Fruit fly (Drosophila melanogaster) whole organism, embryonic: ENCODE data around the gene CG5087.

Experiments used
- CG6272 ChIP-seq: fragments of 200-800 bp; sonication (Bioruptor generic); IDR thresholded peaks from 2 replicates; pipeline ENCODE4 v1.3.6; 2022; ENCODE audit warnings: missing biosample characterization, missing genetic modification characterization
- CG6765 ChIP-seq: fragments of 200-800 bp; sonication (Bioruptor generic); optimal IDR thresholded peaks from 3 replicates; lab custom pipeline; 2017; ENCODE audit warnings: missing biosample characterization, mild to moderate bottlenecking, missing genetic modification characterization
- Dfd ChIP-seq, 2 experiments: fragments of >200 bp; optimal IDR thresholded peaks; 2 replicates each; lab custom pipeline; 2017; ENCODE audit warnings: missing biosample characterization in 2 of 2, missing genetic modification characterization in 2 of 2
- HLH3B ChIP-seq: fragments of 200-800 bp; sonication (Bioruptor generic); IDR thresholded peaks from 2 replicates; pipeline ENCODE4 v1.3.6; 2022; ENCODE audit warnings: missing biosample characterization, missing genetic modification characterization
- shn ChIP-seq: fragments of 200-800 bp; sonication (Bioruptor generic); optimal IDR thresholded peaks from 3 replicates; lab custom pipeline; 2016; ENCODE audit warnings: missing biosample characterization, missing genetic modification characterization
- slp2 ChIP-seq: fragments of 200-800 bp; sonication (Bioruptor generic); optimal IDR thresholded peaks from 2 replicates; lab custom pipeline; 2016; ENCODE audit warnings: missing biosample characterization, missing genetic modification characterization

DNA sequence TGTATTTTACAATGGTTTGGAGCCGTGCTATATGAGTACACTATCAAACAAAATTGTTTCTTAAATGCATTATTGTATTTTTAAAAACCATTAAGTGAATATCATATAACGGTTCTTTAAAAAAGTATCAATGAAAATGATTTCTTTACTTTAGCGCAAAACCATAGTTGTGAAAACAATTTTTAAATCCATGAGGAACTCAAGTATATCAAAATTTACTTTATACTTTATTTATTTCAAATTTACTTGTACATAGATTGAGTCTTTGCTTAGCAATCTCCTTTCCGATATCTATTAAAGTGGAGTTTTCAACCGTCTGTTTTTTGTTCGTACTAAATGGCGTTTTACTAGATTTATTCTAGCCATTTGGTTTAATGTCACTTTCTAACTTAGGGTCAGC, 49.1 kb downstream of the CG5087 start, which contains the start of gene Argk2:
- no peak for TF ChIP-seq HLH3B (GFP tag; lab: Robert Waterston, UW)
- TF ChIP-seq CG6272 (GFP tag; lab: Robert Waterston, UW) = peak; percentile 10; the same call in 1 of the 2 replicates
- no peak for TF ChIP-seq Dfd (GFP tag; optimal IDR thresholded peaks at IDR 0.05; lab: Kevin White, UChicago)
- no peak for TF ChIP-seq CG6765
- no peak for TF ChIP-seq slp2 (GFP tag; lab: Kevin White, UChicago)
- no peak for TF ChIP-seq shn (GFP tag; lab: Kevin White, UChicago)
